Fruit fly (Drosophila melanogaster): ENCODE data around the gene CG2887.
A peak's percentile ranks its signal among the peaks of the same experiment; 100 is the strongest.

Gene CG2887

DNA sequence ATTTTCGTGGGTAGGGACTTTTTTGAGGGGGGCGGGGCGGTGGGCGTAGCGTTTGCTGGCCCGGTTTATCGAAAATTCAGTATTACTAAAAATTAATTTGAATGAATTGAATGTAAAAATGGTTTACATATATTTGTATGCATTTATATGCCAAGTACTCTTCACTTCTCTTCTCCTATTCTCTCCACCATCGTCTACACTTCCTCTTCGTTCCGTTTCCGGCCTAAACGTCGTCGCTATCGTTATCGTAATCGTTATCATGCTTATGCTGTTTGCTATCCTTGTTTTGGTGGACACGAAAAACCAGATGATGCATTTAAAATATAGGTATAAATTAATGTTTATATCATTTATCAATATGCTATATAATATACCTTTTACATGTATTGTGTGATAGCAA lies 16.4 kb downstream of the CG2887 start (continued):
- TF ChIP-seq CG6254 (GFP tag; optimal IDR thresholded peaks at IDR 0.05), result no peak
- TF ChIP-seq stwl (tag; optimal IDR thresholded peaks at IDR 0.05), result peak; percentile 44
- peak; percentile 35 for TF ChIP-seq CG10267 (tag; optimal IDR thresholded peaks at IDR 0.05)
- TF ChIP-seq hkb (optimal IDR thresholded peaks at IDR 0.05), result no peak
- TF ChIP-seq hkb (GFP tag; IDR thresholded peaks at IDR 0.05), result peak; percentile 13; the same call in 1 of the 2 replicates
- peak; percentile 43 for TF ChIP-seq nom (GFP tag; optimal IDR thresholded peaks at IDR 0.05)
- peak; percentile 20 for TF ChIP-seq trem (tag; optimal IDR thresholded peaks at IDR 0.05)
- no peak for TF ChIP-seq repo (GFP tag; optimal IDR thresholded peaks at IDR 0.05)
- peak; percentile 53 for TF ChIP-seq MTF-1 (GFP tag; optimal IDR thresholded peaks at IDR 0.05; ENCODE audit: borderline replicate concordance)
- peak; percentile 15 for TF ChIP-seq CG34376 (GFP tag; optimal IDR thresholded peaks at IDR 0.05)
- TF ChIP-seq E2f2 (GFP tag; IDR thresholded peaks at IDR 0.05), result peak; percentile 26
- TF ChIP-seq CG17802 (tag; optimal IDR thresholded peaks at IDR 0.05), result no peak
- no peak for TF ChIP-seq B-H1 (GFP tag; IDR thresholded peaks at IDR 0.05)
- TF ChIP-seq CG6683 (GFP tag; optimal IDR thresholded peaks at IDR 0.05), result no peak
- 0 out of 3 replicates have a peak, but pooled peaks have one; percentile 28 for TF ChIP-seq sr (GFP tag; IDR thresholded peaks at IDR 0.05)
- TF ChIP-seq CG17359 (tag; optimal IDR thresholded peaks at IDR 0.05), result peak; percentile 17
- TF ChIP-seq sim (GFP tag; IDR thresholded peaks at IDR 0.05), result peak; percentile 47; the same call in 1 of the 2 replicates
- peak; percentile 48 for TF ChIP-seq HHEX (GFP tag; optimal IDR thresholded peaks at IDR 0.05)
- TF ChIP-seq CG9727 (GFP tag; optimal IDR thresholded peaks at IDR 0.05), result peak; percentile 39
- TF ChIP-seq Med (GFP tag), result peak; percentile 75
- TF ChIP-seq HLHmδ (GFP tag; optimal IDR thresholded peaks at IDR 0.05), result no peak
- TF ChIP-seq Hmr (GFP tag; optimal IDR thresholded peaks at IDR 0.05), result peak; percentile 40
- TF ChIP-seq scrt (GFP tag; optimal IDR thresholded peaks at IDR 0.05), result no peak
- TF ChIP-seq Mad (GFP tag; optimal IDR thresholded peaks at IDR 0.05), result no peak
- no peak for TF ChIP-seq CG9932 (GFP tag; IDR thresholded peaks at IDR 0.05)

DNA sequence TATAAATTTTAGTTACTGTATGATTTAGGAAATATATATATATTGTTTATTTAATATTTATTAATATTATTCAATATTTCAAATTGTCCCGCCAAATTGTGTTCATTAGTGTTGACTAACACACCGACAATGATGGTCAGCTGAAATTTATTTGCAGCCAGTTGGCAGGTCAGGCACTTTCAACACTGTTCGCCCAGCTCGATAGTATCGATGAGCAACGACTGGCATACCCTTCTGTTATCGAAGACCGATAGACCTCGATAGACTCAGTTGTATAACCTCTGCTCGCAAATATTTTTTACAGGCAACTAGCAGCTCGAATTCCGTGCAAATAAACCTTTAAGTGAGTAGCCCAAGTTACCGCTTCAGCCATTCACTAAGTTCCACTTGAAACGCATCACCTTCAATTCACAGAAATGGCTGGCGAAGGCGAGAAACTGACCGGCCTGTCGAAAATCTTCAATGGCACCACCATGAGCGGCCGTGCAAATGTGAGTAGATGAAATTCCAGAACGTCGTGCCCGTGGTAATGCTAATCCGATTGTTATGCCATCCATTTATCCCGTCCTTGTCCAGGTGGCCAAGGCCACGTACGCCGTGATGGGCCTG lies 17.7 kb downstream of the CG2887 start, which contains the start of gene Neb-cGP:
Gene Neb-cGP, plus strand, starts transcription at position 231 of the 609 bp plus-strand sequence.
- TF ChIP-seq CG32772 (GFP tag; IDR thresholded peaks at IDR 0.05) (no peak), kni (GFP tag; optimal IDR thresholded peaks at IDR 0.05) (no peak), tgo (GFP tag; IDR thresholded peaks at IDR 0.05) (0 out of 3 replicates have a peak, but pooled peaks have one; percentile 26), dmrt11E (tag; optimal IDR thresholded peaks at IDR 0.05) (peak; percentile 43), lov (optimal IDR thresholded peaks at IDR 0.05) (no peak), lov (GFP tag; IDR thresholded peaks at IDR 0.05) (no peak), Doc3 (GFP tag; IDR thresholded peaks at IDR 0.05; ENCODE audit: partially characterized antibody) (peak; percentile 70; the same call in 2 of the 3 replicates), HLHmδ (GFP tag; optimal IDR thresholded peaks at IDR 0.05) (peak; percentile 50), CG31388 (GFP tag; optimal IDR thresholded peaks at IDR 0.05) (no peak), pita (GFP tag; optimal IDR thresholded peaks at IDR 0.05) (no peak), hth (optimal IDR thresholded peaks at IDR 0.05) (no peak), so (GFP tag; IDR thresholded peaks at IDR 0.05) (no peak), disco-r (GFP tag; optimal IDR thresholded peaks at IDR 0.05) (no peak), CG34422 (GFP tag; IDR thresholded peaks at IDR 0.05) (peak; percentile 47; the same call in 2 of the 3 replicates), wdn (GFP tag; IDR thresholded peaks at IDR 0.05) (0 out of 2 replicates have a peak, but pooled peaks have one; percentile 25), Dref (GFP tag; IDR thresholded peaks at IDR 0.05) (peak; percentile 98), Hey (tag; optimal IDR thresholded peaks at IDR 0.05) (no peak), MESR4 (GFP tag; optimal IDR thresholded peaks at IDR 0.05) (peak; percentile 94), Dll (GFP tag; IDR thresholded peaks at IDR 0.05; ENCODE audit: partially characterized antibody) (peak; percentile 91), CG2889 (GFP tag; IDR thresholded peaks at IDR 0.05) (no peak), CG9727 (GFP tag; optimal IDR thresholded peaks at IDR 0.05) (no peak), Bdp1 (GFP tag; optimal IDR thresholded peaks at IDR 0.05) (peak; percentile 60), slbo (GFP tag; IDR thresholded peaks at IDR 0.05) (peak; percentile 82), CG6854 (GFP tag; optimal IDR thresholded peaks at IDR 0.05) (no peak), knrl (GFP tag; IDR thresholded peaks at IDR 0.05; ENCODE audit: partially characterized antibody) (peak; percentile 85), Dek (tag; optimal IDR thresholded peaks at IDR 0.05) (peak; percentile 60), cg (GFP tag; optimal IDR thresholded peaks at IDR 0.05) (no peak)
